Fruit fly (Drosophila melanogaster): Measurements from ENCODE around the gene cas.

The cas gene

DNA sequence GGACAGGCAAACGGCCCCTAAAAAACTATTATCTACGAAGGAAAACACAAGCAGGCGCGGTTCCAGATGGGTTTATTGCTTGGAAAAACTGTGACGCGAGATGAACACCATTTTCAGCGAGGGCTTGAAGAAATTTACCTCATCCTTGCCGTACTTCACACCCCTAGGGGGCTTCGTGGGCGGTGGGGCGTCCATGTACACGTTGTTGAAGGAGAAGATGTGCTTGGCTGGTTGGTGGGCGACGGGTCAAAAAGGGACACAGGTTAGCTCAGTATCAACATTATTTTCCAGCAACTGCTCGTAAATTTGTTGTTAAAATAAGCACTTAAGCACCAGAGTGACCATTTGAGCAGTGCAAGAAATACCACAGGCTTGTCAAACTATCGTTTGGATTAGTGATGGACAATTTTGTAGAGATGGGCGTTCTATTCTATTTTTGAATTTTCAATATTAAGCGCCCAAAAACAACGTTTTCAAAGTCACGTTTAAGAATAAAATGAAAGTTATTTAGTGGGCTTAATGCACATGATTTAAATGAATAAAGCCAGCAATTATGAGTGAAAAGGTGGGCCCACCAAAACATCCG is 42.1 kb upstream of the cas start, which contains the start of gene Sec8 (continued):
- TF ChIP-seq BtbVII (GFP tag; optimal IDR thresholded peaks at IDR 0.05) (no peak), Elba2 (GFP tag; optimal IDR thresholded peaks at IDR 0.05) (no peak), CG14860 (GFP tag; IDR thresholded peaks at IDR 0.05; ENCODE audit: partially characterized antibody) (peak; percentile 65), Kr (GFP tag; optimal IDR thresholded peaks at IDR 0.05) (no peak), eve (GFP tag; optimal IDR thresholded peaks at IDR 0.05) (no peak), cg (GFP tag; optimal IDR thresholded peaks at IDR 0.05) (no peak), cato (GFP tag; optimal IDR thresholded peaks at IDR 0.05; ENCODE audit: borderline replicate concordance) (no peak), CG15269 (tag; optimal IDR thresholded peaks at IDR 0.05) (no peak), Ptx1 (GFP tag; IDR thresholded peaks at IDR 0.05) (no peak), CG1603 (tag; optimal IDR thresholded peaks at IDR 0.05) (peak; percentile 72), dm (GFP tag; optimal IDR thresholded peaks at IDR 0.05) (peak; percentile 4), ci (GFP tag; IDR thresholded peaks at IDR 0.05) (peak; percentile 53; the same call in 2 of the 3 replicates), CG42726 (GFP tag; IDR thresholded peaks at IDR 0.05; ENCODE audit: partially characterized antibody) (peak; percentile 79), NC2β (GFP tag; optimal IDR thresholded peaks at IDR 0.05) (no peak), Side (GFP tag; optimal IDR thresholded peaks at IDR 0.05) (peak; percentile 63), pnt (GFP tag; optimal IDR thresholded peaks at IDR 0.05) (peak; percentile 21), CG2120 (GFP tag; optimal IDR thresholded peaks at IDR 0.05) (peak; percentile 68), nom (GFP tag; optimal IDR thresholded peaks at IDR 0.05) (peak; percentile 15), E2f1 (GFP tag; IDR thresholded peaks at IDR 0.05) (no peak), Stat92E (GFP tag; optimal IDR thresholded peaks at IDR 0.05) (peak in 1 of 3 experiments; percentile 15), Xbp1 (GFP tag; optimal IDR thresholded peaks at IDR 0.05) (peak; percentile 56), jing (GFP tag; optimal IDR thresholded peaks at IDR 0.05) (no peak), CG10959 (GFP tag; IDR thresholded peaks at IDR 0.05) (no peak), klu (GFP tag; IDR thresholded peaks at IDR 0.05) (no peak), CG14667 (GFP tag; IDR thresholded peaks at IDR 0.05) (no peak), CG16863 (GFP tag; optimal IDR thresholded peaks at IDR 0.05) (no peak), so (GFP tag; IDR thresholded peaks at IDR 0.05) (no peak), Chrac-16 (GFP tag; optimal IDR thresholded peaks at IDR 0.05) (peak; percentile 43), gfzf (GFP tag; optimal IDR thresholded peaks at IDR 0.05) (peak; percentile 92), dan (GFP tag; IDR thresholded peaks at IDR 0.05) (no peak), CG1233 (GFP tag; optimal IDR thresholded peaks at IDR 0.05) (peak; percentile 4), fru (optimal IDR thresholded peaks at IDR 0.05) (no peak), gem (tag; optimal IDR thresholded peaks at IDR 0.05) (no peak), CG4360 (GFP tag; IDR thresholded peaks at IDR 0.05) (0 out of 2 replicates have a peak, but pooled peaks have one; percentile 5), H15 (GFP tag; IDR thresholded peaks at IDR 0.05) (no peak), CG2678 (tag; optimal IDR thresholded peaks at IDR 0.05) (no peak), sr (GFP tag; IDR thresholded peaks at IDR 0.05) (no peak), CoRest (tag; optimal IDR thresholded peaks at IDR 0.05) (peak; percentile 60), sug (tag; optimal IDR thresholded peaks at IDR 0.05) (no peak), NFAT (GFP tag; IDR thresholded peaks at IDR 0.05) (no peak; the same call in 1 of the 2 replicates), Xrp1 (GFP tag; IDR thresholded peaks at IDR 0.05) (no peak), CG12236 (GFP tag; optimal IDR thresholded peaks at IDR 0.05) (no peak), nerfin-1 (tag; optimal IDR thresholded peaks at IDR 0.05) (no peak), Dek (tag; optimal IDR thresholded peaks at IDR 0.05) (peak; percentile 19), CG6854 (GFP tag; optimal IDR thresholded peaks at IDR 0.05) (no peak), dimm (GFP tag; IDR thresholded peaks at IDR 0.05) (no peak), maf-S (GFP tag; optimal IDR thresholded peaks at IDR 0.05) (peak; percentile 31), CG10267 (tag; optimal IDR thresholded peaks at IDR 0.05) (peak; percentile 64), CG32767 (GFP tag; IDR thresholded peaks at IDR 0.05) (no peak), trem (tag; optimal IDR thresholded peaks at IDR 0.05) (peak; percentile 80), psq (GFP tag; optimal IDR thresholded peaks at IDR 0.05) (no peak)

Data from whole organism, embryonic.